Worm (Caenorhabditis elegans): ENCODE results near the gene T11F9.1.
A peak's percentile ranks its signal among the peaks of the same experiment; 100 is the strongest.

- no peak for TF ChIP-seq bed-2 (GFP tag; IDR thresholded peaks at IDR 0.05)
- no peak for TF ChIP-seq pha-4 (tag; optimal IDR thresholded peaks at IDR 0.05)
- no peak for TF ChIP-seq F37B4.10 (GFP tag; IDR thresholded peaks at IDR 0.05)
- TF ChIP-seq T26A5.8 (tag; optimal IDR thresholded peaks at IDR 0.05), result no peak
- no peak for TF ChIP-seq nfya-1 (tag; optimal IDR thresholded peaks at IDR 0.05; ENCODE audit: borderline replicate concordance, insufficient read depth)
- no peak for TF ChIP-seq unc-62 (GFP tag; optimal IDR thresholded peaks at IDR 0.05)
- TF ChIP-seq zfh-2 (GFP tag; conservative IDR thresholded peaks at IDR 0.05), result peak; percentile 93
- no peak for TF ChIP-seq pbrm-1 (GFP tag; IDR thresholded peaks at IDR 0.05)
Measured at ce11 chrV:11449404-11449803, 10.0 kb upstream of the T11F9.1 start.

All from whole organism, young adult.